7 fruit fly cellular contexts compared by ENCODE assay signal in the genomic region with DNA sequence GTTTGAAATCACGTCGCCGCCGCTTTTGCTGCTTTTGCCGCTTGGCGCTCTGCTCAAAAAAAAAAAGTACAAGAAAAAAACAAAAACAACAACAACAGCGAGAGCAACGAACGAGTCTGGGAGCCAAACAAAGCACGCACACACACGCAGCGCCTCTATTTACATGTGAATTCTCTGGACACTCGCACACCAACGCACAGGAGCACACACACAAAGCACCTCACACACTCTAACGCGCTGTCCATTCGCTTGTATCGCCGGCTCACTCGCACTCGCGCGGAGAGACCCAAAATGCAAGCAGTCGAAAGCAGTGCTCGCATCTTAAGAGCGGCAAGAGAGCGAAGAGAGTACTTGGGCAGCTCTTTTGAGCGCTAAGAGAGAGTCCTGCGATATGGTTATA.
TF ChIP-seq lines count a peak whose summit lies in the region.

A gene (minus strand): TSS at position 4 of the 400 bp plus-strand sequence.

- peak; percentile 19 to 45 for TF ChIP-seq CTCF in S2 (optimal IDR thresholded peaks at IDR 0.05; lab: Kevin White, UChicago)
- no peak for TF ChIP-seq CTCF in whole organism, embryonic (GFP tag; optimal IDR thresholded peaks at IDR 0.05; lab: Kevin White, UChicago)

TF ChIP-seq in whole organism, 6 proteins besides CTCF, POLR2A, EP300 and RAD21:
- peak; percentile 56 for TF ChIP-seq CG8478 (optimal IDR thresholded peaks at IDR 0.05; lab: Kevin White, UChicago)
- no peak for TF ChIP-seq usp (GFP tag; optimal IDR thresholded peaks at IDR 0.05; lab: Kevin White, UChicago)
- peak; percentile 47 to 80 for TF ChIP-seq EcR (GFP tag; optimal IDR thresholded peaks at IDR 0.05; lab: Kevin White, UChicago)
- peak; percentile 41 for TF ChIP-seq Dll (optimal IDR thresholded peaks at IDR 0.05; lab: Kevin White, UChicago)

TF ChIP-seq in whole organism, adult, 20 proteins besides CTCF, POLR2A, EP300 and RAD21:
- TF ChIP-seq pad (GFP tag; optimal IDR thresholded peaks at IDR 0.05; lab: Kevin White, UChicago) (peak; percentile 17), CG33017 (tag; optimal IDR thresholded peaks at IDR 0.05; lab: Kevin White, UChicago) (no peak)

TF ChIP-seq in whole organism, embryonic, 481 proteins besides CTCF, POLR2A, EP300 and RAD21 (continues in another document):
- no peak for TF ChIP-seq B-H1 (GFP tag; IDR thresholded peaks at IDR 0.05; lab: Robert Waterston, UW)
- no peak for TF ChIP-seq Ets65A (GFP tag; lab: Kevin White, UChicago)
- TF ChIP-seq Sox100B (GFP tag; optimal IDR thresholded peaks at IDR 0.05; lab: Kevin White, UChicago) = no peak
- no peak for TF ChIP-seq NK7.1 (GFP tag; optimal IDR thresholded peaks at IDR 0.05; lab: Kevin White, UChicago)
- no peak for TF ChIP-seq CG12744 (GFP tag; optimal IDR thresholded peaks at IDR 0.05; lab: Kevin White, UChicago)
- no peak; the same call in 1 of the 2 replicates for TF ChIP-seq Bgb (GFP tag; IDR thresholded peaks at IDR 0.05; lab: Robert Waterston, UW; ENCODE audit: partially characterized antibody)
- no peak for TF ChIP-seq CG3995 (GFP tag; optimal IDR thresholded peaks at IDR 0.05; lab: Kevin White, UChicago)
- TF ChIP-seq Drgx (GFP tag; IDR thresholded peaks at IDR 0.05; lab: Robert Waterston, UW) = peak; percentile 46; the same call in 1 of the 2 replicates
- TF ChIP-seq jigr1 (GFP tag; IDR thresholded peaks at IDR 0.05; lab: Robert Waterston, UW) = no peak
- TF ChIP-seq CG32772 (GFP tag; IDR thresholded peaks at IDR 0.05; lab: Robert Waterston, UW) = peak; percentile 67
- TF ChIP-seq Atf6 (GFP tag; IDR thresholded peaks at IDR 0.05; lab: Robert Waterston, UW) = no peak
- TF ChIP-seq jing (GFP tag; optimal IDR thresholded peaks at IDR 0.05; lab: Kevin White, UChicago) = peak; percentile 37
- TF ChIP-seq CG42726 (GFP tag; IDR thresholded peaks at IDR 0.05; lab: Robert Waterston, UW; ENCODE audit: partially characterized antibody) = 0 out of 2 replicates have a peak, but pooled peaks have one; percentile 10
- peak; percentile 76 for TF ChIP-seq Med (GFP tag; lab: Kevin White, UChicago)
- TF ChIP-seq HLH3B (GFP tag; IDR thresholded peaks at IDR 0.05; lab: Robert Waterston, UW) = no peak
- TF ChIP-seq zf30C (GFP tag; optimal IDR thresholded peaks at IDR 0.05; lab: Kevin White, UChicago) = peak; percentile 2
- TF ChIP-seq fru (optimal IDR thresholded peaks at IDR 0.05; lab: Kevin White, UChicago) = no peak
- TF ChIP-seq ro (GFP tag; IDR thresholded peaks at IDR 0.05; lab: Robert Waterston, UW) = no peak
- no peak for TF ChIP-seq CG1602 (GFP tag; optimal IDR thresholded peaks at IDR 0.05; lab: Kevin White, UChicago)
- TF ChIP-seq CG15011 (GFP tag; optimal IDR thresholded peaks at IDR 0.05; lab: Kevin White, UChicago) = no peak

TF ChIP-seq in whole organism, prepupa, 60 proteins besides CTCF, POLR2A, EP300 and RAD21 (continues in another document):
- TF ChIP-seq eg (GFP tag; IDR thresholded peaks at IDR 0.05; lab: Robert Waterston, UW) (peak; percentile 59; the same call in 1 of the 3 replicates), Hr39 (GFP tag; optimal IDR thresholded peaks at IDR 0.05; lab: Kevin White, UChicago) (no peak), svp (GFP tag; lab: Kevin White, UChicago) (peak; percentile 47), Ets21C (GFP tag; optimal IDR thresholded peaks at IDR 0.05; lab: Kevin White, UChicago) (no peak), fkh (GFP tag; optimal IDR thresholded peaks at IDR 0.05; lab: Kevin White, UChicago) (peak; percentile 75), cyc (GFP tag; optimal IDR thresholded peaks at IDR 0.05; lab: Kevin White, UChicago) (no peak), CG8632 (GFP tag; optimal IDR thresholded peaks at IDR 0.05; lab: Kevin White, UChicago) (no peak), topi (GFP tag; optimal IDR thresholded peaks at IDR 0.05; lab: Kevin White, UChicago) (no peak), dsx (GFP tag; optimal IDR thresholded peaks at IDR 0.05; lab: Kevin White, UChicago; ENCODE audit: poor library complexity, severe bottlenecking) (peak; percentile 44), CG4318 (GFP tag; optimal IDR thresholded peaks at IDR 0.05; lab: Kevin White, UChicago) (no peak), CG6854 (GFP tag; optimal IDR thresholded peaks at IDR 0.05; lab: Kevin White, UChicago) (no peak), vri (GFP tag; optimal IDR thresholded peaks at IDR 0.05; lab: Kevin White, UChicago) (no peak), Hr38 (GFP tag; optimal IDR thresholded peaks at IDR 0.05; lab: Kevin White, UChicago) (no peak), Eip78C (GFP tag; lab: Kevin White, UChicago) (peak; percentile 35), Met (GFP tag; optimal IDR thresholded peaks at IDR 0.05; lab: Kevin White, UChicago) (no peak), Lpt (GFP tag; optimal IDR thresholded peaks at IDR 0.05; lab: Kevin White, UChicago) (peak; percentile 11), CG3032 (tag; optimal IDR thresholded peaks at IDR 0.05; lab: Kevin White, UChicago) (no peak), Sox14 (GFP tag; optimal IDR thresholded peaks at IDR 0.05; lab: Kevin White, UChicago) (peak; percentile 43), esn (GFP tag; optimal IDR thresholded peaks at IDR 0.05; lab: Kevin White, UChicago) (no peak), CG6792 (GFP tag; optimal IDR thresholded peaks at IDR 0.05; lab: Kevin White, UChicago) (no peak), Hr4 (GFP tag; optimal IDR thresholded peaks at IDR 0.05; lab: Kevin White, UChicago) (no peak)

TF ChIP-seq in whole organism, pupa, 21 proteins besides CTCF, POLR2A, EP300 and RAD21:
- TF ChIP-seq CG8301 (tag; optimal IDR thresholded peaks at IDR 0.05; lab: Kevin White, UChicago) (no peak), CG12605 (GFP tag; IDR thresholded peaks at IDR 0.05; lab: Robert Waterston, UW) (peak; percentile 25; the same call in 1 of the 2 replicates), CG32121 (GFP tag; IDR thresholded peaks at IDR 0.05; lab: Robert Waterston, UW) (peak; percentile 55; the same call in 1 of the 2 replicates), EcR (GFP tag; optimal IDR thresholded peaks at IDR 0.05; lab: Kevin White, UChicago) (peak; percentile 60), CG13204 (GFP tag; optimal IDR thresholded peaks at IDR 0.05; lab: Kevin White, UChicago) (peak; percentile 1), Pif1B (GFP tag; optimal IDR thresholded peaks at IDR 0.05; lab: Kevin White, UChicago) (no peak), Ets98B (GFP tag; IDR thresholded peaks at IDR 0.05; lab: Robert Waterston, UW) (peak; percentile 56), CG4496 (GFP tag; IDR thresholded peaks at IDR 0.05; lab: Robert Waterston, UW) (peak; percentile 66), fd96Ca (GFP tag; IDR thresholded peaks at IDR 0.05; lab: Robert Waterston, UW) (peak; percentile 72; the same call in 2 of the 3 replicates)

TF ChIP-seq in whole organism, wandering third instar larva, 38 proteins besides CTCF, POLR2A, EP300 and RAD21:
- TF ChIP-seq pan (optimal IDR thresholded peaks at IDR 0.05; lab: Kevin White, UChicago) (no peak), N (GFP tag; optimal IDR thresholded peaks at IDR 0.05; lab: Kevin White, UChicago) (peak; percentile 93), Vsx2 (GFP tag; optimal IDR thresholded peaks at IDR 0.05; lab: Kevin White, UChicago; ENCODE audit: partially characterized antibody) (peak; percentile 67), Hnf4 (GFP tag; optimal IDR thresholded peaks at IDR 0.05; lab: Kevin White, UChicago) (peak; percentile 5), h (GFP tag; optimal IDR thresholded peaks at IDR 0.05; lab: Kevin White, UChicago) (no peak), Jra (GFP tag; optimal IDR thresholded peaks at IDR 0.05; lab: Kevin White, UChicago) (peak; percentile 1), dl (GFP tag; optimal IDR thresholded peaks at IDR 0.05; lab: Kevin White, UChicago; ENCODE audit: insufficient read depth in 1 of 2, partially characterized antibody in 2 of 2) (peak in 1 of 2 experiments; percentile 58), Dif (GFP tag; optimal IDR thresholded peaks at IDR 0.05; lab: Kevin White, UChicago; ENCODE audit: partially characterized antibody) (peak; percentile 73), Hr78 (GFP tag; optimal IDR thresholded peaks at IDR 0.05; lab: Kevin White, UChicago) (peak; percentile 30)
